Fruit fly (Drosophila melanogaster) S2 (cell line): ENCODE results near the gene Alp13.

ENCODE experiments used
- CG8478 ChIP-seq: fragments of >200 bp; optimal IDR thresholded peaks from 2 replicates; lab custom pipeline; 2018
- CTCF ChIP-seq, 2 experiments: fragments of >200 bp; optimal IDR thresholded peaks; 2 replicates each; lab custom pipeline; 2018

DNA sequence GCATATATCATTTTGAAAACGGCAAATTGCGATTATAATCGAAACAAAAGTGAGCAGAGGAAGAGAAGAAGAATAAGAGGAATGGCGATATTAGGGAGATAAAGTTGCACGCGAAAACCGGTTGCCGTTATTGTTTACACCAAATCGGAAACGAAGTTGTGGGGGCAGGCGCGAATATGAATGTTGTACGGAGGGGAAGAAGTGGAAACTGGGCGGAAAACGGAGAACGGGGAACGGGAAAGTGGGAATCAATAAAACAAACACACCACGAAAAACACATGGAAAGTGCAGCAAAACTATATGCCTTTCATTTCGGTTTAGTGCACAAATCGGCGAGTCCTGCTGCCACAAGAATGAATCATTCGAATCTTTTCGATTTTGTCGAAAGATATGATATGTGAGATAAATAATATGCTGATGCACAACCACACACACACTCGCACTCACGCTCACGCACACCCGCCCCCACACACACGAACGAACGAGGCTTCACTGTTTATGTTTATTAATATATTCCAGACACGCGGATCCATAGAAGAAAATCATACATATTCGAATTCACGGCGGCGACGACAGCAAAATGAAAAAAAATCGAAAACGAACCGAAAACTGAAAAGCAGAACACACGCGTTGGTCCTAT lies 33.0 kb downstream of the Alp13 start:
- TF ChIP-seq CG8478 (no peak), CTCF (optimal IDR thresholded peaks at IDR 0.05; lab: Kevin White, UChicago) (no peak)
